Fruit fly (Drosophila melanogaster) whole organism, embryonic: ENCODE results near the gene Cat.

Source experiments
- CG10543 ChIP-seq: fragments of 200-800 bp; sonication (Bioruptor generic); optimal IDR thresholded peaks from 3 replicates; lab custom pipeline; 2017; ENCODE audit warnings: missing biosample characterization, mild to moderate bottlenecking, missing genetic modification characterization, moderate library complexity
- CG11247 ChIP-seq: fragments of 200-800 bp; sonication (Bioruptor generic); IDR thresholded peaks from 2 replicates; pipeline ENCODE4 v1.3.6; 2022; ENCODE audit warnings: missing biosample characterization, missing genetic modification characterization
- CG11696 ChIP-seq: fragments of 200-800 bp; sonication (Bioruptor generic); IDR thresholded peaks from 2 replicates; pipeline ENCODE4 v1.3.6; 2022; ENCODE audit warnings: missing biosample characterization, missing genetic modification characterization
- CG12104 ChIP-seq: fragments of 200-800 bp; sonication (Bioruptor generic); optimal IDR thresholded peaks from 3 replicates; lab custom pipeline; 2016; ENCODE audit warnings: missing biosample characterization, missing genetic modification characterization
- CG12942 ChIP-seq: fragments of 200-800 bp; sonication (Bioruptor generic); optimal IDR thresholded peaks from 3 replicates; lab custom pipeline; 2016; ENCODE audit warnings: missing biosample characterization, missing genetic modification characterization
- CG15269 ChIP-seq: fragments of 200-800 bp; sonication (Bioruptor generic); optimal IDR thresholded peaks from 2 replicates; lab custom pipeline; 2018; ENCODE audit warnings: missing biosample characterization, mild to moderate bottlenecking, missing genetic modification characterization, moderate library complexity
- CG1602 ChIP-seq: fragments of 200-800 bp; sonication (Bioruptor generic); optimal IDR thresholded peaks from 3 replicates; lab custom pipeline; 2016; ENCODE audit warnings: missing biosample characterization, missing genetic modification characterization
- CG1647 ChIP-seq: fragments of 200-800 bp; sonication (Bioruptor generic); optimal IDR thresholded peaks from 3 replicates; lab custom pipeline; 2016; ENCODE audit warnings: missing biosample characterization, missing genetic modification characterization
- CG18619 ChIP-seq: fragments of 200-800 bp; sonication (Bioruptor generic); optimal IDR thresholded peaks from 3 replicates; lab custom pipeline; 2017; ENCODE audit warnings: missing biosample characterization, mild to moderate bottlenecking, missing genetic modification characterization
- CG2199 ChIP-seq: fragments of 200-800 bp; sonication (Bioruptor generic); IDR thresholded peaks from 3 replicates; pipeline ENCODE4 v1.3.6; 2022; ENCODE audit warnings: missing biosample characterization, missing genetic modification characterization
- CG3281 ChIP-seq: fragments of 200-800 bp; sonication (Bioruptor generic); optimal IDR thresholded peaks from 3 replicates; lab custom pipeline; 2017; ENCODE audit warnings: missing biosample characterization, mild to moderate bottlenecking, missing genetic modification characterization
- CG34422 ChIP-seq: fragments of 200-800 bp; sonication (Bioruptor generic); IDR thresholded peaks from 3 replicates; pipeline ENCODE4 v1.3.6; 2022; ENCODE audit warnings: missing biosample characterization, missing genetic modification characterization
- CG4730 ChIP-seq: fragments of 200-800 bp; sonication (Bioruptor generic); IDR thresholded peaks from 2 replicates; pipeline ENCODE4 v1.3.6; 2022; ENCODE audit warnings: missing biosample characterization, missing genetic modification characterization
- CG6175 ChIP-seq: fragments of 200-800 bp; sonication (Bioruptor generic); IDR thresholded peaks from 3 replicates; pipeline ENCODE4 v1.3.6; 2022; ENCODE audit warnings: missing biosample characterization, missing genetic modification characterization
- CG6791 ChIP-seq: fragments of 200-800 bp; sonication (Bioruptor generic); IDR thresholded peaks from 3 replicates; pipeline ENCODE4 v1.3.6; 2022; ENCODE audit warnings: missing biosample characterization, missing genetic modification characterization; ENCODE audit not compliant: partially characterized antibody
- CG7963 ChIP-seq: fragments of 200-800 bp; sonication (Bioruptor generic); IDR thresholded peaks from 3 replicates; pipeline ENCODE4 v1.3.6; 2022; ENCODE audit warnings: missing biosample characterization, missing genetic modification characterization; ENCODE audit not compliant: partially characterized antibody
- CG7987 ChIP-seq: fragments of 200-800 bp; sonication (Bioruptor generic); optimal IDR thresholded peaks from 2 replicates; lab custom pipeline; 2018; ENCODE audit warnings: missing biosample characterization, mild to moderate bottlenecking, missing genetic modification characterization, moderate library complexity
- CG9797 ChIP-seq: fragments of 200-800 bp; sonication (Bioruptor generic); optimal IDR thresholded peaks from 3 replicates; lab custom pipeline; 2018; ENCODE audit warnings: missing biosample characterization, mild to moderate bottlenecking, missing genetic modification characterization
- CTCF ChIP-seq: fragments of 200-800 bp; sonication (Bioruptor generic); optimal IDR thresholded peaks from 2 replicates; lab custom pipeline; 2017; ENCODE audit warnings: missing biosample characterization, mild to moderate bottlenecking, missing genetic modification characterization, moderate library complexity
- CoRest ChIP-seq: fragments of 200-800 bp; sonication (Bioruptor generic); optimal IDR thresholded peaks from 3 replicates; lab custom pipeline; 2018; ENCODE audit warnings: missing biosample characterization, mild to moderate bottlenecking, missing genetic modification characterization, moderate library complexity
- Dll ChIP-seq: fragments of 200-800 bp; sonication (Bioruptor generic); IDR thresholded peaks from 4 replicates; pipeline ENCODE4 v1.3.6; 2022; ENCODE audit warnings: missing biosample characterization, missing genetic modification characterization; ENCODE audit not compliant: partially characterized antibody
- Drgx ChIP-seq: fragments of 200-800 bp; sonication (Bioruptor generic); IDR thresholded peaks from 2 replicates; pipeline ENCODE4 v1.3.6; 2022; ENCODE audit warnings: missing biosample characterization, missing genetic modification characterization
- Eip74EF ChIP-seq, 2 experiments: fragments of 200-800 bp in 1 of 2; fragments of >200 bp in 1 of 2; sonication (Bioruptor generic) in 1 of 2; optimal IDR thresholded peaks; 2 replicates each; lab custom pipeline; 2017 to 2019; ENCODE audit warnings: missing biosample characterization in 2 of 2, missing genetic modification characterization in 2 of 2, mild to moderate bottlenecking in 1 of 2, moderate library complexity in 1 of 2
- Ets97D ChIP-seq: fragments of 200-800 bp; sonication (Bioruptor generic); optimal IDR thresholded peaks from 3 replicates; lab custom pipeline; 2016; ENCODE audit warnings: missing biosample characterization, missing genetic modification characterization
- Hey ChIP-seq: fragments of 200-800 bp; sonication (Bioruptor generic); optimal IDR thresholded peaks from 3 replicates; lab custom pipeline; 2018; ENCODE audit warnings: missing biosample characterization, mild to moderate bottlenecking, missing genetic modification characterization
- Hr51 ChIP-seq, 2 experiments: fragments of 200-800 bp; sonication (Bioruptor generic); optimal IDR thresholded peaks; 2 replicates in 1 of 2; 3 replicates in 1 of 2; lab custom pipeline; 2016 to 2018; ENCODE audit warnings: missing biosample characterization in 2 of 2, missing genetic modification characterization in 2 of 2, mild to moderate bottlenecking in 1 of 2, moderate library complexity in 1 of 2
- MBD-R2 ChIP-seq: fragments of 200-800 bp; sonication (Bioruptor generic); IDR thresholded peaks from 2 replicates; pipeline ENCODE4 v1.3.6; 2022; ENCODE audit warnings: missing biosample characterization, missing genetic modification characterization
- Max ChIP-seq: fragments of 200-800 bp; sonication (Bioruptor generic); optimal IDR thresholded peaks from 2 replicates; lab custom pipeline; 2016; ENCODE audit warnings: missing biosample characterization, mild to moderate bottlenecking, missing genetic modification characterization
- Med ChIP-seq: fragments of 200-800 bp; sonication (Bioruptor generic); peaks from one replicate; lab custom pipeline; 2016; ENCODE audit warnings: missing biosample characterization, missing genetic modification characterization, mild to moderate bottlenecking, inconsistent platforms, moderate library complexity
- Nf-YA ChIP-seq: fragments of 200-800 bp; sonication (Bioruptor generic); IDR thresholded peaks from 2 replicates; pipeline ENCODE4 v1.3.6; 2022; ENCODE audit warnings: missing biosample characterization, missing genetic modification characterization
- Oaz ChIP-seq: fragments of 200-800 bp; sonication (Bioruptor generic); IDR thresholded peaks from 2 replicates; pipeline ENCODE4 v1.3.6; 2022; ENCODE audit warnings: missing biosample characterization, missing genetic modification characterization
- Optix ChIP-seq: fragments of 200-800 bp; sonication (Bioruptor generic); IDR thresholded peaks from 3 replicates; pipeline ENCODE4 v1.3.6; 2022; ENCODE audit warnings: missing biosample characterization, missing genetic modification characterization
- Sry-δ ChIP-seq: fragments of 200-800 bp; sonication (Bioruptor generic); optimal IDR thresholded peaks from 2 replicates; lab custom pipeline; 2016; ENCODE audit warnings: missing biosample characterization, missing genetic modification characterization
- Taf1 ChIP-seq: fragments of 200-800 bp; sonication (Bioruptor generic); IDR thresholded peaks from 2 replicates; pipeline ENCODE4 v1.3.6; 2022; ENCODE audit warnings: missing biosample characterization, missing genetic modification characterization
- Tbp ChIP-seq: fragments of >200 bp; optimal IDR thresholded peaks from 2 replicates; lab custom pipeline; 2018; ENCODE audit warnings: missing biosample characterization, missing genetic modification characterization
- Xrp1 ChIP-seq: fragments of 200-800 bp; sonication (Bioruptor generic); IDR thresholded peaks from 2 replicates; pipeline ENCODE4 v1.3.6; 2022; ENCODE audit warnings: missing biosample characterization, missing genetic modification characterization
- al ChIP-seq: fragments of 200-800 bp; sonication (Bioruptor generic); IDR thresholded peaks from 2 replicates; pipeline ENCODE4 v1.3.6; 2022; ENCODE audit warnings: missing biosample characterization, missing genetic modification characterization
- crc ChIP-seq: fragments of 200-800 bp; sonication (Bioruptor generic); optimal IDR thresholded peaks from 2 replicates; lab custom pipeline; 2016; ENCODE audit warnings: missing biosample characterization, missing genetic modification characterization
- esg ChIP-seq: fragments of 200-800 bp; sonication (Bioruptor generic); conservative IDR thresholded peaks from 2 replicates; pipeline ENCODE4 v1.3.6; 2022; ENCODE audit warnings: missing biosample characterization, missing genetic modification characterization
- gcm ChIP-seq: fragments of 200-800 bp; sonication (Bioruptor generic); optimal IDR thresholded peaks from 2 replicates; lab custom pipeline; 2019; ENCODE audit warnings: missing biosample characterization, mild to moderate bottlenecking, missing genetic modification characterization, moderate library complexity
- gsb-n ChIP-seq: fragments of 200-800 bp; sonication (Bioruptor generic); optimal IDR thresholded peaks from 3 replicates; lab custom pipeline; 2018; ENCODE audit warnings: missing biosample characterization, mild to moderate bottlenecking, missing genetic modification characterization
- gt ChIP-seq: fragments of 200-800 bp; sonication (Bioruptor generic); IDR thresholded peaks from 2 replicates; pipeline ENCODE4 v1.3.6; 2022; ENCODE audit warnings: missing biosample characterization, missing genetic modification characterization
- hkb ChIP-seq, 2 experiments: fragments of 200-800 bp in 1 of 2; fragments of >200 bp in 1 of 2; sonication (Bioruptor generic) in 1 of 2; IDR thresholded peaks in 1 of 2; optimal IDR thresholded peaks in 1 of 2; 2 replicates each; pipeline versions ENCODE4 v1.3.6 to Lab custom; 2017 to 2022; ENCODE audit warnings: missing biosample characterization in 1 of 2, missing genetic modification characterization in 1 of 2
- kni ChIP-seq: fragments of 200-800 bp; sonication (Bioruptor generic); optimal IDR thresholded peaks from 3 replicates; lab custom pipeline; 2017; ENCODE audit warnings: mild to moderate bottlenecking, missing biosample characterization, missing genetic modification reagents, missing genetic modification characterization
- nmo ChIP-seq: fragments of 200-800 bp; sonication (Bioruptor generic); optimal IDR thresholded peaks from 2 replicates; lab custom pipeline; 2018; ENCODE audit warnings: missing biosample characterization, mild to moderate bottlenecking, missing genetic modification characterization, moderate library complexity
- phol ChIP-seq: fragments of 200-800 bp; sonication (Bioruptor generic); optimal IDR thresholded peaks from 3 replicates; lab custom pipeline; 2018; ENCODE audit warnings: missing biosample characterization, mild to moderate bottlenecking, missing genetic modification characterization, moderate library complexity
- rib ChIP-seq: fragments of 200-800 bp; sonication (Bioruptor generic); IDR thresholded peaks from 2 replicates; pipeline ENCODE4 v1.3.6; 2022; ENCODE audit warnings: missing biosample characterization, missing genetic modification characterization
- vfl ChIP-seq: fragments of 200-800 bp; sonication (Bioruptor generic); optimal IDR thresholded peaks from 2 replicates; lab custom pipeline; 2016; ENCODE audit warnings: missing biosample characterization, missing genetic modification characterization
- vnd ChIP-seq: fragments of 200-800 bp; sonication (Bioruptor generic); IDR thresholded peaks from 3 replicates; pipeline ENCODE4 v1.3.6; 2022; ENCODE audit warnings: missing biosample characterization, missing genetic modification characterization; ENCODE audit not compliant: partially characterized antibody
- yki ChIP-seq: fragments of >200 bp; optimal IDR thresholded peaks from 3 replicates; lab custom pipeline; 2018
- zen ChIP-seq: fragments of 200-800 bp; sonication (Bioruptor generic); optimal IDR thresholded peaks from 3 replicates; lab custom pipeline; 2018; ENCODE audit warnings: missing biosample characterization, mild to moderate bottlenecking, missing genetic modification characterization, moderate library complexity

Cat gene

dm6 chr3L:18819887-18820637, 2.3 kb upstream of the Cat start (continued):
- TF ChIP-seq crc (no peak), Max (GFP tag; lab: Kevin White, UChicago) (no peak), CG6791 (GFP tag; lab: Robert Waterston, UW) (no peak), rib (GFP tag; lab: Robert Waterston, UW) (no peak), Tbp (GFP tag; lab: Kevin White, UChicago) (no peak), CG2199 (no peak), Hr51 (GFP tag; optimal IDR thresholded peaks at IDR 0.05; lab: Kevin White, UChicago) (no peak), esg (no peak), Oaz (no peak), CG1602 (GFP tag; lab: Kevin White, UChicago) (no peak), CoRest (tag; lab: Kevin White, UChicago) (no peak), Eip74EF (GFP tag; optimal IDR thresholded peaks at IDR 0.05; lab: Kevin White, UChicago) (no peak), Nf-YA (no peak), zen (tag; lab: Kevin White, UChicago) (no peak), CG11696 (GFP tag; lab: Robert Waterston, UW) (no peak), Sry-δ (no peak), CG15269 (tag; lab: Kevin White, UChicago) (no peak), Hey (tag; lab: Kevin White, UChicago) (no peak), CG18619 (GFP tag; lab: Kevin White, UChicago) (no peak), Dll (GFP tag; lab: Robert Waterston, UW) (0 out of 4 replicates have a peak, but pooled peaks have one; percentile 11), CG34422 (GFP tag; lab: Robert Waterston, UW) (peak; percentile 37; the same call in 1 of the 3 replicates), CG4730 (GFP tag; lab: Robert Waterston, UW) (no peak), CG11247 (GFP tag; lab: Robert Waterston, UW) (no peak), MBD-R2 (GFP tag; lab: Robert Waterston, UW) (no peak), CG1647 (GFP tag; lab: Kevin White, UChicago) (no peak), Ets97D (GFP tag; lab: Kevin White, UChicago) (no peak), Optix (GFP tag; lab: Robert Waterston, UW) (no peak), CG12104 (no peak), CTCF (GFP tag; lab: Kevin White, UChicago) (no peak), CG10543 (GFP tag; lab: Kevin White, UChicago) (peak; percentile 6), CG7963 (GFP tag; lab: Robert Waterston, UW) (no peak), hkb (optimal IDR thresholded peaks at IDR 0.05; lab: Kevin White, UChicago) (peak; percentile 31), hkb (GFP tag; IDR thresholded peaks at IDR 0.05; lab: Robert Waterston, UW) (no peak), Xrp1 (GFP tag; lab: Robert Waterston, UW) (no peak), al (GFP tag; lab: Robert Waterston, UW) (no peak), gcm (GFP tag; lab: Kevin White, UChicago) (no peak), CG7987 (no peak), vnd (GFP tag; lab: Robert Waterston, UW) (no peak), gt (GFP tag; lab: Robert Waterston, UW) (no peak), Taf1 (GFP tag; lab: Robert Waterston, UW) (no peak), yki (no peak), CG3281 (GFP tag; lab: Kevin White, UChicago) (no peak), CG9797 (GFP tag; lab: Kevin White, UChicago) (no peak), phol (tag; lab: Kevin White, UChicago) (no peak), Med (GFP tag; lab: Kevin White, UChicago) (peak; percentile 80), kni (GFP tag; lab: Kevin White, UChicago) (no peak), CG6175 (no peak), CG12942 (GFP tag; lab: Kevin White, UChicago) (no peak), gsb-n (no peak), nmo (GFP tag; lab: Kevin White, UChicago) (no peak), Drgx (peak; percentile 50), vfl (no peak)
